Fruit fly (Drosophila melanogaster): Measurements from ENCODE around the gene Dip-C.

DNA sequence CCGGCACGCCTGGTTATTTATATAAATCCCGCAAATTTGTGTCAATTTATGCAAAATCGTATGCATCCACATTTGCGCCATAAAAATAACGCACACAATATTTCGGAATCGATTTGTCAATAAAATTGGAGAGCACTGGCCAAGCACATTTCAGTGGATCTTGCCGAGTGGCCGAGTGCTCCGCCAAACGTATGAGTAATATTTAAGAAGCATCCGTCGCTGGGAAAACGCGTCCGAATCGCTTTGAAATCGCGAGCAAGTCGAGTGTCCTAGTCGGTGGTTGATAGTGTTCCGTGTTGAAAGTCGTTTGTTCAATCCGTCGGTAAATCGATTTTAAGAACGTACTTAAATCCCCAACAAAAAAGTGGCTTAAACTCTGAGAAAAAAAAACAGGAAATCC, 26.6 kb downstream of the Dip-C start, which contains the start of gene CG33098:
- TF ChIP-seq CG8478 (optimal IDR thresholded peaks at IDR 0.05) (no peak), EcR (GFP tag; optimal IDR thresholded peaks at IDR 0.05) (no peak), pan (optimal IDR thresholded peaks at IDR 0.05) (no peak), psq (optimal IDR thresholded peaks at IDR 0.05) (no peak)
